Worm (Caenorhabditis elegans): ENCODE results near the gene Y54F10BM.13.

DNA sequence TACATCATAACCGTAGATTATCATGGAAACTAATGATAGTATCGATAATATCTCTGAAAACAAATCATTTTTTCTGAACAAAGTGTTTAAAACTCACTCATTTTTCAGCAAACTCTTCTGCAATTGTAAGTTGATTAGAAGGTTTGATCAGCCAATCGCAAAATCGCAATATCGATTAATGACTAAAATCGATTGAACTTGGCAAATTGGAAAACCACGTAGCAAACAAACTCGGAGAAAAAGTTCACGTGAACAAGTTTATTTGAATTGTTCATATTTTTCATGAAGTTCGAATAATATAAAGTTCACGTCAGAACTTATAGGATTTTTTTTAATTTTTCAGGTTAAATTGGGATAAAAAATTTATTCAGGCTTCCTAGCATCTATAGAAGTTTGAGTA is 41.0 kb upstream of the Y54F10BM.13 start, which contains the start of gene H04J21.1:
- no peak for TF ChIP-seq dao-5 (tag; optimal IDR thresholded peaks at IDR 0.05)
- TF ChIP-seq him-1 (tag; optimal IDR thresholded peaks at IDR 0.05) = no peak

All from whole organism, L4/young adult.